Fruit fly (Drosophila melanogaster) whole organism, wandering third instar larva: Measurements from ENCODE around the gene nuf.

Experiments
- Dif ChIP-seq: fragments of 200-275, 200-300 bp; sonication (Bioruptor generic); optimal IDR thresholded peaks from 2 replicates; lab custom pipeline; 2018; ENCODE audit warnings: missing biosample characterization, missing genetic modification characterization; ENCODE audit not compliant: partially characterized antibody
- Hr78 ChIP-seq: fragments of >200 bp; optimal IDR thresholded peaks from 2 replicates; lab custom pipeline; 2017; ENCODE audit warnings: missing biosample characterization, missing genetic modification characterization
- Rel ChIP-seq, 2 experiments: fragments of 200-800 bp; sonication (Bioruptor generic) in 1 of 2; optimal IDR thresholded peaks; 2 replicates in 1 of 2; 3 replicates in 1 of 2; lab custom pipeline; 2016 to 2019; ENCODE audit warnings: mild to moderate bottlenecking in 2 of 2, missing biosample characterization in 2 of 2, missing genetic modification characterization in 2 of 2, moderate library complexity in 1 of 2
- Vsx2 ChIP-seq: fragments of 200-300, 225-300 bp; sonication (Bioruptor generic); optimal IDR thresholded peaks from 2 replicates; lab custom pipeline; 2018; ENCODE audit warnings: missing biosample characterization, missing genetic modification characterization; ENCODE audit not compliant: partially characterized antibody
- dmrt93B ChIP-seq: fragments of 200-800 bp; sonication (Bioruptor generic); optimal IDR thresholded peaks from 2 replicates; lab custom pipeline; 2018; ENCODE audit warnings: missing biosample characterization, mild to moderate bottlenecking, missing genetic modification characterization
- dsf ChIP-seq: sonication (Bioruptor generic); optimal IDR thresholded peaks from 2 replicates; lab custom pipeline; 2016; ENCODE audit warnings: missing biosample characterization, missing genetic modification characterization, borderline replicate concordance
- foxo ChIP-seq, 2 experiments: fragments of 200-800 bp; sonication (Bioruptor generic); optimal IDR thresholded peaks; 2 replicates in 1 of 2; 3 replicates in 1 of 2; lab custom pipeline; 2016 to 2017; ENCODE audit warnings: missing biosample characterization in 2 of 2, missing genetic modification characterization in 2 of 2
- pan ChIP-seq: fragments of >200 bp; optimal IDR thresholded peaks from 2 replicates; lab custom pipeline; 2017

DNA sequence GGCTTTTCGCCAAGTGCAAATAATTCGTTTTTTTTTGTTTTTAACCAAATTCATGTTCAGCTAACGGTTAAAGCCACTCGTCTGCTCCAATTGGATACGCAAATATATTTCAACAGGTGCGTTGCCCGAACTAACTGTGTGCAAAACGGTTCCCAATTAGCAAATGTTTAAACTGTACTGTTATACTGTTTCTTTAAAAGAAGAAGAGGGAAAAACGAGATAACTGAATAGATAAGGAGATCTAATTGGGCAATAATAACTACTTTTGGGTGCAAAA is 744 bp downstream of the nuf start:
- TF ChIP-seq foxo (GFP tag; optimal IDR thresholded peaks at IDR 0.05; lab: Kevin White, UChicago) (no peak), dsf (GFP tag; lab: Kevin White, UChicago) (no peak), Rel (GFP tag; optimal IDR thresholded peaks at IDR 0.05; lab: Kevin White, UChicago) (no peak), Rel (tag; optimal IDR thresholded peaks at IDR 0.05; lab: Kevin White, UChicago) (no peak), pan (lab: Kevin White, UChicago) (no peak), Hr78 (no peak), Vsx2 (GFP tag; lab: Kevin White, UChicago) (no peak), dmrt93B (GFP tag; lab: Kevin White, UChicago) (no peak), Dif (GFP tag; lab: Kevin White, UChicago) (no peak)
